Worm (Caenorhabditis elegans): Measurements from ENCODE around the gene Y43F8B.24.

The Y43F8B.24 gene

DNA sequence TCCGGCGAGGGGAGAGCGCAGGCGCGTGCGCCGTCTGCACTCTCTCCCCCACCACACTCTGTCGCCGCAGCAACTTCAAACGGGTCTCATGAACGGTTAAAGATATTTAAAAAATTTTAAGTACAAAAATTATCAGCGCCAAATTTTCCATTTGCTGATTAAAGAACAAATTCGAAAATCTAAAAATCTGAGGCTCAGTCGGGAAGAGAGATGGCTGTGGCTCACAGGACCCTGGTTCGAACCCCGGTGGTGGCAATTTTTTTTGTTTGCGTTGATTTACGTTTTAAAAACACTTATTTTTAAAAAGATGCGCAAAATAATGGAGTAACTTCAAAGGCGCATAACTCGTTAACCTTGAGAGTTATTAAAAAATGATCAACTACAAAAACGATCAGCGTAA lies 39.9 kb downstream of the Y43F8B.24 start:
- no peak for TF ChIP-seq efl-1 (GFP tag; optimal IDR thresholded peaks at IDR 0.05)
- no peak for TF ChIP-seq dpl-1 (GFP tag; optimal IDR thresholded peaks at IDR 0.05)
- TF ChIP-seq rpc-1 (optimal IDR thresholded peaks at IDR 0.05) = peak; percentile 30
- TF ChIP-seq rpc-1 (tag; optimal IDR thresholded peaks at IDR 0.05) = peak; percentile 65
- TF ChIP-seq F39B2.1 (GFP tag; IDR thresholded peaks at IDR 0.05) = no peak
- no peak for TF ChIP-seq tbx-9 (tag; optimal IDR thresholded peaks at IDR 0.05; ENCODE audit: borderline replicate concordance)
- TF ChIP-seq F57A8.1 (GFP tag; optimal IDR thresholded peaks at IDR 0.05) = no peak
- no peak for TF ChIP-seq somi-1 (GFP tag; optimal IDR thresholded peaks at IDR 0.05)
- no peak for TF ChIP-seq nfya-2 (GFP tag; IDR thresholded peaks at IDR 0.05)
- TF ChIP-seq F49E8.2 (tag; optimal IDR thresholded peaks at IDR 0.05; ENCODE audit: insufficient read depth) = no peak
- TF ChIP-seq B0261.1 (tag; optimal IDR thresholded peaks at IDR 0.05) = peak; percentile 46
- no peak for TF ChIP-seq hrde-1 (tag; optimal IDR thresholded peaks at IDR 0.05; ENCODE audit: borderline replicate concordance)
- no peak for TF ChIP-seq repo-1 (tag; optimal IDR thresholded peaks at IDR 0.05)
- TF ChIP-seq ztf-22 (GFP tag; optimal IDR thresholded peaks at IDR 0.05) = no peak
- TF ChIP-seq ztf-25 (GFP tag; IDR thresholded peaks at IDR 0.05) = no peak
- no peak for TF ChIP-seq lin-26 (GFP tag; IDR thresholded peaks at IDR 0.05)
- TF ChIP-seq egl-18 (GFP tag; IDR thresholded peaks at IDR 0.05) = no peak
- TF ChIP-seq tbp1 (GFP tag; optimal IDR thresholded peaks at IDR 0.05) = peak; percentile 69
- TF ChIP-seq mxl-1 (tag; optimal IDR thresholded peaks at IDR 0.05) = no peak
- no peak for TF ChIP-seq aptf-2 (GFP tag; conservative IDR thresholded peaks at IDR 0.05)
- peak; percentile 36; the same call in 1 of the 2 replicates for TF ChIP-seq hmg-1.2 (GFP tag; IDR thresholded peaks at IDR 0.05)
- no peak for TF ChIP-seq rcor-1 (GFP tag; IDR thresholded peaks at IDR 0.05)
- no peak for TF ChIP-seq zim-3 (tag; optimal IDR thresholded peaks at IDR 0.05)
- TF ChIP-seq ama-1 (optimal IDR thresholded peaks at IDR 0.05) = no peak
- no peak for TF ChIP-seq ama-1 (GFP tag; optimal IDR thresholded peaks at IDR 0.05)

DNA sequence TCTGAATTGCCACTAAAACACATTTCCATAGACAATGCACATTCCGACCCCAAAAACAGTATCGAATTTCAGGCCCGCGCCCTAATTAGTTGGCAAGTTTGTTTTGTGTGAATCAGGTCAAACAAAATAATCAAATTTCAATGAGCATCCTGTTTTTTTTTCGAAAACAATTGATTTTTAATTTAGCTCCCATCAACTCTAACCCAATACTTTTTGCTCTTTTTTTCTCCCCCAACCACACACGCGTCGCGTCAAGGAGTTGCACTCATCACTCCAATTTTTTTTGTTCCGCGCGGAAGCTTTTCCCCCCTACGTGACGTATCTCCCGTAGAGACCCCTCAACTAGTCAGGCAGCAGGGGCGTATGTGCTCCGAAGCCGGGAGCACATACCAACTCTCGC lies 44.2 kb downstream of the Y43F8B.24 start:
- TF ChIP-seq pbrm-1 (GFP tag; IDR thresholded peaks at IDR 0.05) (no peak), lin-54 (GFP tag; optimal IDR thresholded peaks at IDR 0.05) (no peak), madf-10 (tag; optimal IDR thresholded peaks at IDR 0.05) (no peak), fkh-3 (tag; optimal IDR thresholded peaks at IDR 0.05) (no peak), dpl-1 (GFP tag; optimal IDR thresholded peaks at IDR 0.05) (no peak), tbx-9 (tag; optimal IDR thresholded peaks at IDR 0.05; ENCODE audit: borderline replicate concordance) (no peak), K12H6.12 (tag; optimal IDR thresholded peaks at IDR 0.05) (no peak), ztf-18 (tag; optimal IDR thresholded peaks at IDR 0.05) (no peak), mel-28 (tag; optimal IDR thresholded peaks at IDR 0.05; ENCODE audit: borderline replicate concordance) (no peak), attf-3 (GFP tag; conservative IDR thresholded peaks at IDR 0.05) (no peak), C06A6.2 (GFP tag; conservative IDR thresholded peaks at IDR 0.05) (no peak), cebp-1 (GFP tag; IDR thresholded peaks at IDR 0.05) (no peak), cebp-1 (tag; optimal IDR thresholded peaks at IDR 0.05) (no peak), F10E7.11 (tag; optimal IDR thresholded peaks at IDR 0.05) (no peak), T26A5.8 (tag; optimal IDR thresholded peaks at IDR 0.05) (no peak), nfyb-1 (GFP tag; IDR thresholded peaks at IDR 0.05) (no peak), madf-6 (GFP tag; IDR thresholded peaks at IDR 0.05) (no peak), lin-35 (GFP tag; optimal IDR thresholded peaks at IDR 0.05) (no peak), D2030.7 (GFP tag; IDR thresholded peaks at IDR 0.05) (no peak), tlf-1 (GFP tag; optimal IDR thresholded peaks at IDR 0.05) (no peak)
